Fruit fly (Drosophila melanogaster) whole organism, embryonic: Measurements from ENCODE around the gene isoQC.
"Not testable (repeated sequence)": the region's sequence is repeated elsewhere in the genome, so short reads cannot be mapped to it uniquely, and the experiment has no call there.

Source experiments
- ATbp ChIP-seq: fragments of 200-800 bp; sonication (Bioruptor generic); optimal IDR thresholded peaks from 2 replicates; lab custom pipeline; 2017; ENCODE audit warnings: missing biosample characterization, mild to moderate bottlenecking, missing genetic modification characterization, missing genetic modification reagents
- Atf3 ChIP-seq: fragments of 200-800 bp; sonication (Bioruptor generic); optimal IDR thresholded peaks from 3 replicates; lab custom pipeline; 2016; ENCODE audit warnings: missing biosample characterization, missing genetic modification characterization
- Bteb2 ChIP-seq: fragments of 200-800 bp; sonication (Bioruptor generic); optimal IDR thresholded peaks from 2 replicates; lab custom pipeline; 2016; ENCODE audit warnings: missing biosample characterization, missing genetic modification characterization
- CG10979 ChIP-seq: fragments of 200-800 bp; sonication (Bioruptor generic); optimal IDR thresholded peaks from 2 replicates; lab custom pipeline; 2018; ENCODE audit warnings: missing biosample characterization, mild to moderate bottlenecking, missing genetic modification characterization, moderate library complexity
- CG11456 ChIP-seq: fragments of 200-800 bp; sonication (Bioruptor generic); IDR thresholded peaks from 3 replicates; pipeline ENCODE4 v1.3.6; 2022; ENCODE audit warnings: missing biosample characterization, missing genetic modification characterization
- CG14860 ChIP-seq: fragments of 200-800 bp; sonication (Bioruptor generic); IDR thresholded peaks from 3 replicates; pipeline ENCODE4 v1.3.6; 2022; ENCODE audit warnings: missing biosample characterization, missing genetic modification characterization; ENCODE audit not compliant: partially characterized antibody
- CG17359 ChIP-seq: fragments of 200-800 bp; sonication (Bioruptor generic); optimal IDR thresholded peaks from 3 replicates; lab custom pipeline; 2018; ENCODE audit warnings: missing biosample characterization, mild to moderate bottlenecking, missing genetic modification characterization, moderate library complexity
- CG17568 ChIP-seq: fragments of 200-800 bp; sonication (Bioruptor generic); optimal IDR thresholded peaks from 2 replicates; lab custom pipeline; 2018; ENCODE audit warnings: missing biosample characterization, mild to moderate bottlenecking, missing genetic modification characterization, moderate library complexity
- CG2202 ChIP-seq: fragments of 200-800 bp; sonication (Bioruptor generic); optimal IDR thresholded peaks from 2 replicates; lab custom pipeline; 2018; ENCODE audit warnings: missing biosample characterization, mild to moderate bottlenecking, missing genetic modification characterization
- CG33213 ChIP-seq: fragments of 200-800 bp; sonication (Bioruptor generic); optimal IDR thresholded peaks from 3 replicates; lab custom pipeline; 2016; ENCODE audit warnings: missing biosample characterization, missing genetic modification characterization
- CG33557 ChIP-seq: fragments of 200-800 bp; sonication (Bioruptor generic); optimal IDR thresholded peaks from 2 replicates; lab custom pipeline; 2019; ENCODE audit warnings: missing biosample characterization, mild to moderate bottlenecking, missing genetic modification characterization, moderate library complexity
- CG34224 ChIP-seq: fragments of 200-800 bp; sonication (Bioruptor generic); IDR thresholded peaks from 3 replicates; pipeline ENCODE4 v1.3.6; 2022; ENCODE audit warnings: missing biosample characterization, missing genetic modification characterization; ENCODE audit not compliant: partially characterized antibody
- CG7786 ChIP-seq: fragments of 200-800 bp; sonication (Bioruptor generic); optimal IDR thresholded peaks from 2 replicates; lab custom pipeline; 2016; ENCODE audit warnings: missing biosample characterization, missing genetic modification characterization
- Chrac-16 ChIP-seq: fragments of 200-800 bp; sonication (Bioruptor generic); optimal IDR thresholded peaks from 3 replicates; lab custom pipeline; 2016; ENCODE audit warnings: missing biosample characterization, missing genetic modification characterization
- Dll ChIP-seq: fragments of 200-800 bp; sonication (Bioruptor generic); IDR thresholded peaks from 4 replicates; pipeline ENCODE4 v1.3.6; 2022; ENCODE audit warnings: missing biosample characterization, missing genetic modification characterization; ENCODE audit not compliant: partially characterized antibody
- Ets65A ChIP-seq: fragments of 200-800 bp; sonication (Bioruptor generic); peaks from one replicate; lab custom pipeline; 2016; ENCODE audit warnings: missing biosample characterization, missing genetic modification characterization
- HLH4C ChIP-seq: fragments of 200-800 bp; sonication (Bioruptor generic); IDR thresholded peaks from 3 replicates; pipeline ENCODE4 v1.3.6; 2022; ENCODE audit warnings: missing biosample characterization, missing genetic modification characterization; ENCODE audit not compliant: partially characterized antibody
- Mad ChIP-seq: fragments of 200-800 bp; sonication (Bioruptor generic); optimal IDR thresholded peaks from 2 replicates; lab custom pipeline; 2016; ENCODE audit warnings: missing biosample characterization, missing genetic modification characterization
- Nf-YB ChIP-seq: fragments of 200-800 bp; sonication (Bioruptor generic); optimal IDR thresholded peaks from 3 replicates; lab custom pipeline; 2019; ENCODE audit warnings: missing biosample characterization, mild to moderate bottlenecking, missing genetic modification characterization, moderate library complexity
- PHDP ChIP-seq: fragments of 200-800 bp; sonication (Bioruptor generic); optimal IDR thresholded peaks from 3 replicates; lab custom pipeline; 2018; ENCODE audit warnings: missing biosample characterization, mild to moderate bottlenecking, missing genetic modification characterization, moderate library complexity
- ab ChIP-seq: fragments of 200-800 bp; sonication (Bioruptor generic); optimal IDR thresholded peaks from 2 replicates; lab custom pipeline; 2016; ENCODE audit warnings: missing biosample characterization, missing genetic modification characterization
- abd-A ChIP-seq: fragments of 200-800 bp; sonication (Bioruptor generic); optimal IDR thresholded peaks from 3 replicates; lab custom pipeline; 2019; ENCODE audit warnings: missing biosample characterization, mild to moderate bottlenecking, missing genetic modification characterization, moderate library complexity
- ato ChIP-seq: fragments of 200-800 bp; sonication (Bioruptor generic); IDR thresholded peaks from 2 replicates; pipeline ENCODE4 v1.3.6; 2022; ENCODE audit warnings: missing biosample characterization, missing genetic modification characterization; ENCODE audit not compliant: partially characterized antibody
- bowl ChIP-seq: fragments of 200-800 bp; sonication (Bioruptor generic); IDR thresholded peaks from 2 replicates; pipeline ENCODE4 v1.3.6; 2022; ENCODE audit warnings: missing biosample characterization, missing genetic modification characterization
- cad ChIP-seq: fragments of >200 bp; optimal IDR thresholded peaks from 2 replicates; lab custom pipeline; 2017; ENCODE audit warnings: missing biosample characterization, missing genetic modification characterization
- chinmo ChIP-seq: fragments of 200-800 bp; sonication (Bioruptor generic); IDR thresholded peaks from 4 replicates; pipeline ENCODE4 v1.3.6; 2022; ENCODE audit warnings: missing biosample characterization, missing genetic modification characterization; ENCODE audit not compliant: partially characterized antibody
- dm ChIP-seq: fragments of 200-800 bp; sonication (Bioruptor generic); optimal IDR thresholded peaks from 3 replicates; lab custom pipeline; 2016; ENCODE audit warnings: missing biosample characterization, missing genetic modification characterization
- emc ChIP-seq: fragments of 200-800 bp; sonication (Bioruptor generic); optimal IDR thresholded peaks from 2 replicates; lab custom pipeline; 2016; ENCODE audit warnings: missing biosample characterization, missing genetic modification characterization
- ems ChIP-seq: fragments of 200-800 bp; sonication (Bioruptor generic); optimal IDR thresholded peaks from 3 replicates; lab custom pipeline; 2016; ENCODE audit warnings: missing biosample characterization, missing genetic modification characterization
- fd64A ChIP-seq: fragments of 200-800 bp; sonication (Bioruptor generic); optimal IDR thresholded peaks from 3 replicates; lab custom pipeline; 2018; ENCODE audit warnings: missing biosample characterization, mild to moderate bottlenecking, missing genetic modification characterization
- gcm2 ChIP-seq: fragments of 200-800 bp; sonication (Bioruptor generic); optimal IDR thresholded peaks from 2 replicates; lab custom pipeline; 2016; ENCODE audit warnings: missing biosample characterization, missing genetic modification characterization
- hth ChIP-seq: fragments of >200 bp; optimal IDR thresholded peaks from 2 replicates; lab custom pipeline; 2017; ENCODE audit warnings: inconsistent platforms
- insv ChIP-seq, 2 experiments: fragments of 200-800 bp; sonication (Bioruptor generic); optimal IDR thresholded peaks; 3 replicates each; lab custom pipeline; 2016 to 2018; ENCODE audit warnings: missing biosample characterization in 2 of 2, missing genetic modification characterization in 2 of 2
- jigr1 ChIP-seq: fragments of 200-800 bp; sonication (Bioruptor generic); IDR thresholded peaks from 3 replicates; pipeline ENCODE4 v1.3.6; 2022; ENCODE audit warnings: missing biosample characterization, missing genetic modification characterization
- lab ChIP-seq: fragments of 200-800 bp; sonication (Bioruptor generic); optimal IDR thresholded peaks from 3 replicates; lab custom pipeline; 2017; ENCODE audit warnings: missing biosample characterization, missing genetic modification characterization, mild to moderate bottlenecking, moderate library complexity, missing genetic modification reagents
- lilli ChIP-seq: fragments of 200-800 bp; sonication (Bioruptor generic); optimal IDR thresholded peaks from 3 replicates; lab custom pipeline; 2016; ENCODE audit warnings: missing biosample characterization, missing genetic modification characterization
- lola ChIP-seq, 3 experiments: fragments of >200 bp in 2 of 3; fragments of 200-800 bp in 1 of 3; sonication (Bioruptor generic) in 1 of 3; optimal IDR thresholded peaks; 2 replicates each; lab custom pipeline; 2017 to 2019; ENCODE audit warnings: missing biosample characterization in 3 of 3, missing genetic modification characterization in 3 of 3, mild to moderate bottlenecking in 1 of 3, moderate library complexity in 1 of 3
- lov ChIP-seq, 2 experiments: fragments of 200-800 bp in 1 of 2; fragments of >200 bp in 1 of 2; sonication (Bioruptor generic) in 1 of 2; IDR thresholded peaks in 1 of 2; optimal IDR thresholded peaks in 1 of 2; 2 replicates in 1 of 2; 3 replicates in 1 of 2; pipeline versions ENCODE4 v1.3.6 to Lab custom; 2017 to 2022; ENCODE audit warnings: missing biosample characterization in 1 of 2, missing genetic modification characterization in 1 of 2
- onecut ChIP-seq: fragments of 200-800 bp; sonication (Bioruptor generic); IDR thresholded peaks from 2 replicates; pipeline ENCODE4 v1.3.6; 2022; ENCODE audit warnings: missing biosample characterization, missing genetic modification characterization
- otp ChIP-seq: fragments of 200-800 bp; sonication (Bioruptor generic); IDR thresholded peaks from 3 replicates; pipeline ENCODE4, ENCODE4 v1.3.6; 2022; ENCODE audit warnings: missing biosample characterization, missing genetic modification characterization
- row ChIP-seq: fragments of 200-800 bp; sonication (Bioruptor generic); IDR thresholded peaks from 3 replicates; pipeline ENCODE4 v1.3.6; 2022; ENCODE audit warnings: missing biosample characterization, missing genetic modification characterization
- sens ChIP-seq: fragments of 200-800 bp; sonication (Bioruptor generic); peaks from one replicate; lab custom pipeline; 2016; ENCODE audit warnings: missing biosample characterization, missing genetic modification characterization
- trem ChIP-seq: fragments of 200-800 bp; optimal IDR thresholded peaks from 3 replicates; lab custom pipeline; 2019; ENCODE audit warnings: missing biosample characterization, mild to moderate bottlenecking, missing genetic modification characterization, moderate library complexity
- wdn ChIP-seq: fragments of 200-800 bp; sonication (Bioruptor generic); IDR thresholded peaks from 2 replicates; pipeline ENCODE4 v1.3.6; 2022; ENCODE audit warnings: missing biosample characterization, missing genetic modification characterization

The isoQC gene

DNA sequence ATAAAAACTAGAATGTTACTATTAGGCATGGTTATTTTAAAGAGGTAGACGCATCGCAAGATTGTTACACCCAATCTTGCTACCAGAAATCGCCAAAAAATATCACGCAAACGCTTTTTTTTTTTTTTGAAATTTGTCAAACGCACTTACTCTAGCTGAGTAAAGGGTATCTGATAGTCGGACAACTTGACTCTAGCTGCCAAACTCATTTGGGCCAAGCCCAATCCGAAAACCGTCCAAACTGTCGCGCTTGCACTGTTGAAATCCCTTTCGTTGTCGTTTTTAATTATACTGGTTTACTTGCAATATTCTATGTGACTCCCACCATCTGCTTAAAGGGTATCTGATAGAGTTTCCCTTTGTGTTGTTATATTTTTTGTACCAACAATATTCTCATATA lies 29.0 kb downstream of the isoQC start (continued):
- peak; percentile 62; the same call in 2 of the 3 replicates for TF ChIP-seq HLH4C (GFP tag; lab: Robert Waterston, UW)
- no peak for TF ChIP-seq emc (GFP tag; lab: Kevin White, UChicago)
- 0 out of 4 replicates have a peak, but pooled peaks have one; percentile 24 for TF ChIP-seq Dll (GFP tag; lab: Robert Waterston, UW)
- peak; percentile 52 for TF ChIP-seq Ets65A
- TF ChIP-seq row (GFP tag; lab: Robert Waterston, UW) = no peak

DNA sequence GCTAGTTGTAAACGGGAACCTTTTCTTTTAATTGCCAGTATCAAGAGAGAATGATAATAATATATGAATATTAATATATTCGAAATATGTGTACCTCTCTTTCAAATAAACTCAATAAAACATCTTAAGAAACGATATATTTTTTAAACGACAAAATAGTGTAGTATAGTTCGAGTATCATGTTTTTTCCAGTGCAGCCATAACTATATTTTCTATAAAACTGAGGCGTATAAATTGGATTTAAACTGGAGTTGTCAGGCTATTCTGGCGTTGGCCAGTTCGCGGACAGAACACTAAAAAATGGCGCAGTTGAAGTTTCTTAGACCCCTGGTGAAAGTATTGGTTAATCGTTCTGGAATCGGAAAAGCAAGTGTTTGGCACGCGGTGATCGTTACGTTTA lies 29.6 kb downstream of the isoQC start, which contains the start of gene CG17637:
TSS of gene CG17637 (plus strand) at position 301 of the 400 bp plus-strand sequence.
- TF ChIP-seq ems; CG11456 (GFP tag; lab: Robert Waterston, UW); hth (lab: Kevin White, UChicago): not testable (repeated sequence)

DNA sequence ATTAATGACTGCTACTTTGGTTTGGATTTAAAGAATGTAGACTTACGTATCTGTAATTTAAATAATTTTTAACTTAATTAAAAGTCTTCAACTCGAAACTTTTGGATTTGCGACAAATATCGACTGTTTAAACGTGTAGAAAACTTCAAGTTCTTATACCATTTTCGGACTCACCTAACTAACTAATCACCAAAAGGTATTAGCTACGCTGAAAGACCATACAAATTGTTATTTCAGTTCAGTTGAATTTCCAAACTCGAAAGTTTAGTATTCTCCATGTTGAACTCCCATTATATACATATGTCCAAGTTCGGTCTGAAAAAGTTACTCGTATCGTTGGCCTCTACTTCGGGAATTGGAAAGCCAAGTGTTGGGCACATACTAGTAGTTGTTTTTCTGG lies 31.5 kb downstream of the isoQC start, which contains the start of gene CG5078:
TSS of gene CG5078 (plus strand) at position 301 of the 400 bp plus-strand sequence.
- TF ChIP-seq sens (GFP tag; lab: Kevin White, UChicago) (peak; percentile 2), Ets65A (peak; percentile 66), Atf3 (GFP tag; lab: Kevin White, UChicago) (no peak)

DNA sequence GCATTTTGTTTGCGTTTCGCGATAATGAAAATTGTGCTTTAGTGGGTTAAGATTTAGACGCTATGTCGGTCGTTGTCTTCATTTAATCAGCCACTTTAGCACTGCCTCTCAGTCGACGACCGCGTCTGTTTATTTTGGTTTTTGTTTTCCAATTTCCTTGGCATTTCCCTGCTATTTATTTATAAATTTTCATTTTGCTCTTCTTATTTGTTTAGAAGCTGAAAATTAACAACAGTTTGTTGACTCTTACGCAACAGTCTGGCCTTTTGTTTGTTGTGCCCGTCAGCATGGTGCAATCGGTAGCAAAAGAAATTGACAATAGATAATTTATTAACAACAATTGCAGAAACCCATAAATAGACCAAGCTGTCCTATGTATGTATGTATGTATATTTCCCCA lies 33.3 kb downstream of the isoQC start:
- peak; percentile 31 for TF ChIP-seq CG17568 (GFP tag; lab: Kevin White, UChicago)
- no peak for TF ChIP-seq wdn (GFP tag; lab: Robert Waterston, UW)
- no peak for TF ChIP-seq PHDP (tag; lab: Kevin White, UChicago)
- peak; percentile 8 for TF ChIP-seq CG10979
- TF ChIP-seq Mad (GFP tag; lab: Kevin White, UChicago) = no peak
- TF ChIP-seq CG7786 (GFP tag; lab: Kevin White, UChicago) = no peak
- no peak for TF ChIP-seq Chrac-16
- TF ChIP-seq abd-A = no peak
- no peak for TF ChIP-seq CG34224
- TF ChIP-seq ATbp (GFP tag; lab: Kevin White, UChicago) = peak; percentile 45
- TF ChIP-seq ato (GFP tag; lab: Robert Waterston, UW) = no peak
- no peak for TF ChIP-seq jigr1 (GFP tag; lab: Robert Waterston, UW)
- no peak for TF ChIP-seq lov (optimal IDR thresholded peaks at IDR 0.05; lab: Kevin White, UChicago)
- TF ChIP-seq lov (GFP tag; IDR thresholded peaks at IDR 0.05; lab: Robert Waterston, UW) = 0 out of 3 replicates have a peak, but pooled peaks have one; percentile 43
- TF ChIP-seq onecut (GFP tag; lab: Robert Waterston, UW) = peak; percentile 3; the same call in 1 of the 2 replicates
- TF ChIP-seq cad (GFP tag; lab: Kevin White, UChicago) = no peak
- TF ChIP-seq lab (GFP tag; lab: Kevin White, UChicago) = no peak
- TF ChIP-seq insv (GFP tag; optimal IDR thresholded peaks at IDR 0.05; lab: Kevin White, UChicago) = no peak
- TF ChIP-seq CG33557 (GFP tag; lab: Kevin White, UChicago) = peak; percentile 15
- no peak for TF ChIP-seq dm (GFP tag; lab: Kevin White, UChicago)
- peak; percentile 26 for TF ChIP-seq CG2202 (tag; lab: Kevin White, UChicago)
- TF ChIP-seq chinmo (GFP tag; lab: Robert Waterston, UW) = no peak
- TF ChIP-seq bowl (GFP tag; lab: Robert Waterston, UW) = 0 out of 2 replicates have a peak, but pooled peaks have one; percentile 12
- TF ChIP-seq CG17359 (tag; lab: Kevin White, UChicago) = peak; percentile 39
- TF ChIP-seq CG14860 (GFP tag; lab: Robert Waterston, UW) = no peak
- TF ChIP-seq ab (GFP tag; lab: Kevin White, UChicago) = no peak
- TF ChIP-seq CG33213 (GFP tag; lab: Kevin White, UChicago) = peak; percentile 21
- TF ChIP-seq Bteb2 (GFP tag; lab: Kevin White, UChicago) = no peak
- TF ChIP-seq lilli (GFP tag; lab: Kevin White, UChicago) = no peak
- TF ChIP-seq Nf-YB (GFP tag; lab: Kevin White, UChicago) = no peak
- TF ChIP-seq otp (GFP tag; lab: Robert Waterston, UW) = 0 out of 3 replicates have a peak, but pooled peaks have one; percentile 28
- peak; percentile 10 for TF ChIP-seq trem (tag; lab: Kevin White, UChicago)
- TF ChIP-seq lola (GFP tag; optimal IDR thresholded peaks at IDR 0.05; lab: Kevin White, UChicago) = peak in 1 of 3 experiments; percentile 14
- no peak for TF ChIP-seq gcm2 (GFP tag; lab: Kevin White, UChicago)
- peak; percentile 53 for TF ChIP-seq fd64A
